Worm (Caenorhabditis elegans): ENCODE data around the gene coq-5.

DNA sequence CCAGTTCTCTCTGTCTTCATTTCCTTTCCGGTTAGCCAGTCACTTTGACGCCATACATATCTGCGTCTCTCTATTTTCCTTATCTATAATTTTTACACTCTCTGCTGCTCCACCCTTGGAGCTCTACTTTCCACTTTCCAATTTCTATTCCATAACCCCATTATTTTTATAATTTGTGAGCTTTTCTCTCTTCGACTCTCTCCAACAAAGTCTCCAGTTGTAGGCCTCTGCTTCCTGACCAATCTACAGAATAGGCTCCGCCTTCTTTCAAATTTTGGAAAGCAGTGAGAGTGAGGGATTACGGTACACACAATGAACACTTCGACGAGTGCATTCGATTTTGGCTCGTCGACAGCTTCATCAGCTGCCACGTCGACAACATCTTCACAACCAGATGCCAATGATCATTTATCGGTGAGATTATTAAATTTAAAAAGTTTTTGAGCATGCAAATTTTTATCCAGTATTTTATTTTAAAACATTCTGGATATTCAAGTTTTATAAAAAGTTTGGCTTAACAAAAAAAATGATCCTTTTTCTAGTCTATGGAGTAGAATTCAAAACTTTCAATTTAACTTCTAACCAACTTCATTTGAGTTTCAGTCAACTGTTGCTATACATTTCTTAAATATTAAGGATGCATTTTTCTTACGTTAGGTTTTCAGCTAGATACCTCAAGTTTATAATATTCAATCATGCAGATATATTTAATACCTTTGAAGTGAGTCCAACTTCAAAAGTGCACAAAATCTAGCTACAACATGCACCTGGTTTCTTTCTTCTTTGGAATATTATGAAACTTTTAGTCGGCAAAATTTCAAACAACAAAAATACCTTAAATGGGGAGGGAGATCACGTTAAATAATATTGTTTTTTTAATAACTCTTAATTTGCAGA, 43.9 kb downstream of the coq-5 start, which contains the start of gene egl-5:
- TF ChIP-seq elt-1 (tag; optimal IDR thresholded peaks at IDR 0.05) (no peak), nhr-43 (tag; optimal IDR thresholded peaks at IDR 0.05; ENCODE audit: poor library complexity, severe bottlenecking) (no peak), lin-39 (tag; optimal IDR thresholded peaks at IDR 0.05) (no peak), nhr-11 (tag; optimal IDR thresholded peaks at IDR 0.05) (no peak), tbx-2 (tag; optimal IDR thresholded peaks at IDR 0.05) (no peak), skn-1 (tag; optimal IDR thresholded peaks at IDR 0.05) (peak; percentile 100), pha-4 (tag; optimal IDR thresholded peaks at IDR 0.05) (no peak)
